Fruit fly (Drosophila melanogaster): Measurements from ENCODE around the gene CG34451.

Gene CG34451

DNA sequence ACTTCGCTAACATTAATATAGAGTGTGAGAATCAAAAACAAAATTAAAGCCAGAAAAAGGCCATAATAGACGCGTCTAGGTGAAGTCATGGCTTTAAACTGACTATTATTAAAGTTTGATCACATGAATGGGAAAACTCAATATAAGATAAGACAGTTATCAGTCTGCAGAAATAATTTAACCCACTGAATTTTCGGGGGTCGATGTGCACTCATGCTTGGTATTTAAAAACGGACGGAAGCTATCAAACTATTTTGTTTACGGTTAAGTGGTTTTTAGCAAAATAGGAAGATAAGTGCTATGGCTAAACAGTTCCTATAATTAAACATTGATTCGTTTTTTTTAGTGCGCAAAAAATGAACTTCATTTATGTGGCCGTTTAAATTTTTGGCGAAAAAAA is at the start of gene CG34451:
Gene CG34451, minus strand, starts transcription at position 101 of the 400 bp plus-strand sequence.
- TF ChIP-seq CG8478 (optimal IDR thresholded peaks at IDR 0.05) (no peak), Dll (optimal IDR thresholded peaks at IDR 0.05) (no peak), usp (GFP tag; optimal IDR thresholded peaks at IDR 0.05) (no peak), psq (optimal IDR thresholded peaks at IDR 0.05) (no peak), EcR (GFP tag; optimal IDR thresholded peaks at IDR 0.05) (no peak), pan (optimal IDR thresholded peaks at IDR 0.05) (no peak)

DNA sequence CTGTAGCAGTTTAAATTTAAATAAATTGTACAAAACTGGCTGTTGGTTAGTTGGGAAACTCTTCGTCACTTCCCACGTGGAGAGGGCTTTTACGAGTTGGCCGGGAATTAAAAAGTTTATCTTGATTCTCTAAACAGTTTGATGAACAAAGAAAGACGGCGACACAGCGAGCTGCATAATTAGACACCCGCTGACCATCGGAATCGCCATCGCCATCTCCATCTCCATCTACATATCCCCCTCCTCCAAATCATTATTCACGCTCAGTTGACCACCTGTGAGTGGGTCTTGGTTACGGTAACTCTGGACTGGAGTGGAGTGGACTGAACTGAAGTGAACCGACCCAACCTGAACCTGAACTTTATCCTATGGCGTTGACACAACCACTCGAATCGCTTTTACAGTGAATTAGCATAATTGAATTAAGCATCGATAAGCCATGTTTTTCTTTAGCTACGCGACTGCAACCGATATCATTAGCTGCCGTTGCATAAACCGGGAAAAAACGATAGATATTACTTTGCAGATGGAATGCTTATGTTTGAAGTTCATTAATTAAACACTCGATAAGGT is 48.9 kb upstream of the CG34451 start:
- TF ChIP-seq CG8478 (optimal IDR thresholded peaks at IDR 0.05), result no peak
- no peak for TF ChIP-seq psq (optimal IDR thresholded peaks at IDR 0.05)
- TF ChIP-seq pan (optimal IDR thresholded peaks at IDR 0.05), result no peak
- no peak for TF ChIP-seq EcR (GFP tag; optimal IDR thresholded peaks at IDR 0.05)

DNA sequence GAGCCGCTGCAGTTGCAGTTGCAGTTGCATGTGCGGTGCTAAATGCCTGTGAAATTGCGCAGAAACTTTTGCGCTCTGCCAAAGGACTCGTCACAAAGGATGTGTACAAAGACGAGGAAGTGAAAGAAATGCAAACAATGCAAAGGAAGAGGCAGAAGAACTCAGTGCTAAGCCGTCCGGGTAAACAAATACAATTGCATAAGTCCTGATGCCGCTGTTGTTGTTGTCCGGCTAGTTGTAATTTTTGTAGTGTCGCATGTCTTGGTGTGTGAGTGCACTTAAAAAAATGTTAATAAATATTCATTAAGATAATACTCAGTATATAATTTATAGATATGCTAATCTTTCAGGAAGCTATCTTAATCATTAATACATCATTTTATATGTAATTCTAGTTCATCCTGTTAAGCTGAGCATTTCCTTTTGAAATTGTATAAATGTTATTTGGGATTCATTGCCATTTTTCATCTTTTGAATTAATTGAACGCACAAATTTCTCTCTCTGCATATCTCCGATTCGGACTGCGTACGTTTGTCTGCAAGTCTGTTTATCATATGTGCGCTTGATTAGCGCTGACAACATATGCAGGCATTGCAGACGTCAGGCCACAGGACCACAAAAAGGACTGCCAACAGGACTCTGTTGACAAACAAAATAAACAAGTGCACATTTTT is 40.1 kb upstream of the CG34451 start:
- TF ChIP-seq Dll (optimal IDR thresholded peaks at IDR 0.05), result no peak
- TF ChIP-seq EcR (GFP tag; optimal IDR thresholded peaks at IDR 0.05), result no peak
- no peak for TF ChIP-seq CG8478 (optimal IDR thresholded peaks at IDR 0.05)
- no peak for TF ChIP-seq pan (optimal IDR thresholded peaks at IDR 0.05)
- TF ChIP-seq psq (optimal IDR thresholded peaks at IDR 0.05), result no peak
- TF ChIP-seq usp (GFP tag; optimal IDR thresholded peaks at IDR 0.05), result no peak

DNA sequence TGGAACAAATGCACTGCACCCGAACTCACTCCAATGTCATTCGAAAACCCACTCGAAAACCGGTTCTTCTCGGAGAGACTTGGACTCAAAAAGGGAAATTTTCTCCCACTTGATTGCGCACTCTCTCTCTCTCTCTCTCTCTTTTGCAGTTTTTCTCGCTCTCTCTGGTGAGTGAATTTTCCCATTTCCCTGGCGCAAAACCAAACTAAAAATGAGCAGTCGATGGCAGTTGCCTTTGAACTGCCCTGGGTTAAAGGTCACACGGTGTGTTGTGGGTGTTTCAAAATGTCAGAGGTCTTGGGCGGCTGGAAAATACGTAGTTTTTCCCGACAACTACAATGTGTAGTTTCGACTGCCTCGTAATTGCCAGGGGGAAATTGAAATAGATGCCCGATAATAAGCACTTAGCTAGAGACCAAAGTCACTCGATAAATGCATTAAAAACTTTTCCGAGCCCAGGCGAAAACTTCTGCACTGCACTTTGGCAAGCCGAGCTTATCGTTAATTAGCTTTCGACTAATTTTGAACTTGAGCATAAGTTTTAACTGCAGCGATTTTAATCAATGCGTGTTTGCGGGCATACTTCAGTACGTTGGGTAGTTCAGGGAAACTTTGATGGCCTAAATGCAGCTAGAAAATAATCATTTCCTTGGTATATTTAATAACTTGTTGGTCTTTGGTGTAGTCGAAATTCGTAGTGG is 37.6 kb upstream of the CG34451 start:
- TF ChIP-seq Dll (optimal IDR thresholded peaks at IDR 0.05) (peak; percentile 58), psq (optimal IDR thresholded peaks at IDR 0.05) (no peak)

DNA sequence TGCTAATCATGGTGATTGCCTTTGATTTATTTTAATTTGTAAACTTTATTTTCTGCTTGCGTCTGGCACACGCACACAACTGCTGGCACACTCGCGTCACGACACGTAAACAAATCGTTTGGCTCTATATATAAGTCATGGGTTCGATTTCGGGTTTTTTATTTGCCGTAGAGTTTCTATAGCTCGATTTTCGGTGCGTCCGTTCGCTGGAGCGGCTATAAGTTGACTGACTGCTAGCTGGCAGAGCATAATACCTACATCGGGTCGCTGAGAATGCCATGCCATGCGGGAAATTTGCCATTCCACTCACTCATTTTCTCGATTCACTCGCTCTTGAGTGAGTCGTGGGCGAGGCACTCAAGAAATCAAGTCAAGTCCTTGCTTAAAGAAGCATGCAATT is 36.3 kb upstream of the CG34451 start, which contains the start of gene comm:
Gene comm, minus strand, starts transcription at position 236 of the 400 bp plus-strand sequence.
- TF ChIP-seq pan (optimal IDR thresholded peaks at IDR 0.05) (no peak), Dll (optimal IDR thresholded peaks at IDR 0.05) (no peak), CG8478 (optimal IDR thresholded peaks at IDR 0.05) (no peak), usp (GFP tag; optimal IDR thresholded peaks at IDR 0.05) (no peak), EcR (GFP tag; optimal IDR thresholded peaks at IDR 0.05) (no peak), psq (optimal IDR thresholded peaks at IDR 0.05) (no peak)

DNA sequence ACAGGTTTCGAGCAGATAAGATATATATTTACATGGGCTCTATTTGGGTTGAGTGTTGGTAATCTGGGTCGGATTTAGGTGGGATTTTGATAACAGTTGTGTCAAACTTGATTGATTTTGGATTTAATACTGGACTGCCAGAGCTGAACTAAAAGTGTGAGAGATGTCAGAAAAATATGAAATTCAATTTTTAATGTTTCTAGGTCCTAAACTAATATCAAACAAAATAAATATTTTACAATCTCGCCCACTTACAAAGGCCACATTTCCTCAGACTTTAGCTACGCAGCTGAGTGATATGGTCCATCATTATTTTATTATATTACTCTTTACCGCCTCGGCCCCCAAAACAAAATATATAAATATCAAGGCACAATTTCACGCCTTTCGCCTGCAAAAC is 34.9 kb upstream of the CG34451 start:
- TF ChIP-seq EcR (GFP tag; optimal IDR thresholded peaks at IDR 0.05) (no peak), CG8478 (optimal IDR thresholded peaks at IDR 0.05) (no peak), Dll (optimal IDR thresholded peaks at IDR 0.05) (no peak), pan (optimal IDR thresholded peaks at IDR 0.05) (no peak), psq (optimal IDR thresholded peaks at IDR 0.05) (no peak), usp (GFP tag; optimal IDR thresholded peaks at IDR 0.05) (no peak)

DNA sequence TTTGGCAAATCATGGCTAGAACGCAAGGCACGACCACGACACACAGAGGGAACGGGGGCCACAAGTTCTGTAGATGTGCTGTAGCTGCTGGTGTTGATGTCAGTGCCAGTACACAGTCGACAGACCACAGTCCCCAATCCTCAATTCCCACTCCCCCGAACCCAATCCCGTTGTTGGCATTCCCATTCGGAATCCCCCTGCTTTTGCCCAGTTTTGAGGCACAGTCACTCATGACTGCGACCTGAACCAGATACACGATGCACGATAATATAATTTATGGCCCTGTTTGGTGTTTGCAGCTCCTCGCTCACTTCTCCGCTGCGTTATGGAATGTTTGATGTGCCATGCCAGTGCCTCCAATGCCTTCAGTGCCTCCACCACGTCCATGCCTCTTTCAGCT is 29.0 kb upstream of the CG34451 start:
- no peak for TF ChIP-seq usp (GFP tag; optimal IDR thresholded peaks at IDR 0.05)

DNA sequence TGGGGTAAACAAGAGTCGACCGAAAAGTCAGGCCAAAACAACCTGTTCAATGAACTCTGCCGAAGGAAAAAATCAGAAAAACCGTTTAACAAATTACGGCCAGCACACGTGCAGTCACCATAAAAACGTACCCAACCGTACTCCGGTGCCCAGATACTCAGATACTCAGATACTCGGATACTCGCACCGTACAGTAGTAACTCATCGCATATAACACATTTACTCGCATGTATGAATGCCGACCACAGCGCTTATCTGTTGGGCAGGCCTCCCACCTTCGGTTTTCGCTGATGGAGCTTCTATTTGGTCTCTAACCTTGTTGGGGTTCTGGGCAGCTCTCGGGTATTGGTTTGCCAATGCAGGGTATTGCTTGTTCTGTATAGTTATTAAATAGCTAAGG is 28.4 kb upstream of the CG34451 start:
- TF ChIP-seq pan (optimal IDR thresholded peaks at IDR 0.05), result no peak
- TF ChIP-seq CG8478 (optimal IDR thresholded peaks at IDR 0.05), result no peak
- no peak for TF ChIP-seq usp (GFP tag; optimal IDR thresholded peaks at IDR 0.05)
- TF ChIP-seq psq (optimal IDR thresholded peaks at IDR 0.05), result no peak
- no peak for TF ChIP-seq Dll (optimal IDR thresholded peaks at IDR 0.05)
- TF ChIP-seq EcR (GFP tag; optimal IDR thresholded peaks at IDR 0.05), result no peak

DNA sequence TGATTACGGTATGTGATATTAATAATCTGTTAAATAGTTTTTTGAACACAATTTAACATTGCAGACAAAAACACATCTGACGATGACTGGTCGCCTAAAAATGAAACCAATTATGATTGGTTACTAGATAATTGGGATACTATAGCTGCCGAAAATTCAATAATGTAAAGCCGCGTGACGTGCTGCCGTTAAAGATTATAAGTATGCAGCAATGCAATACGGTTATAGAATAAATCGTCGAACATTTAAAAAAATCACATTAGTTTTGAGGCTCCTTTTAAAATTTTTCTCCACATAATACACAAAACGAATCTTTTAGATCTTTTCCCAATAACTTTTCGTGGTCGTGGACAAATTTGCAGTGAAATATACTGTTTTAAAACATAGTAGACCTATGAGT is 25.7 kb upstream of the CG34451 start, which contains the start of gene CG42570:
Gene CG42570, plus strand, starts transcription at position 301 of the 400 bp plus-strand sequence.
- TF ChIP-seq pan (optimal IDR thresholded peaks at IDR 0.05) (no peak), EcR (GFP tag; optimal IDR thresholded peaks at IDR 0.05) (no peak), usp (GFP tag; optimal IDR thresholded peaks at IDR 0.05) (no peak), Dll (optimal IDR thresholded peaks at IDR 0.05) (no peak), CG8478 (optimal IDR thresholded peaks at IDR 0.05) (no peak), psq (optimal IDR thresholded peaks at IDR 0.05) (no peak)

DNA sequence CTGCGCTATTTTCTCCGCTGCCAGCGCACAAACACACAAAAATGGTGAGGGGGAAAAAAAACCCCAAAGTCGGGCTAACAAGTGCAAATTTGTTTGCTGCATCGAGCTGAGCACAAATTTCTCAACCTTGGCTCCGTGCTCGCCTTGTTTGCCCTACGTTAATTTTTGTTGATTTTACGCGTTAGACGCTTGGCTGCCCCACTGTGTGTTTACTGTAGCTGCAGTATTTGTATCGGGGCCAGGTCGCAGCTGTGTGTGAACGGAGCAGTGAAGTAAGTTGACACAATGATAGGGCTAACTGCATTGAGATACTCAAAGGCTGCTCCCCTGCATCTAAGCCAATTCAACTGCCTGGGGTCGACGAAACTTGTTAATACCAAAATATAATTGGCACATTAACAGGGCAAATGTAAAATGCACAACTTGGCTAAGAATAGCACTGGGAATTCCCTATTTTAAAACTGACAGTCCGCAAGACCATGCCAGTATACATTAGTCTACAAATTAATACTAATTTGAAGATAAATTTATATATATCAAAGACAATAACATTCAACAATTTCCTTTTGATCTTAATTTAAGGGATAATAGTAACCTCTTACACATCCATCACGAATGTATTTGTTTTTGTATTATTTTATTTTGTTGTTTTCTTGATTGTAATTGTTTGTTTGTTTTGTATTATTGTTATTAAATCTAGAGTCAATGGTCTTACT is 24.1 kb upstream of the CG34451 start, which contains the start of gene CG42571:
Gene CG42571, plus strand, starts transcription at position 666 of the 716 bp plus-strand sequence.
- no peak for TF ChIP-seq usp (GFP tag; optimal IDR thresholded peaks at IDR 0.05)

DNA sequence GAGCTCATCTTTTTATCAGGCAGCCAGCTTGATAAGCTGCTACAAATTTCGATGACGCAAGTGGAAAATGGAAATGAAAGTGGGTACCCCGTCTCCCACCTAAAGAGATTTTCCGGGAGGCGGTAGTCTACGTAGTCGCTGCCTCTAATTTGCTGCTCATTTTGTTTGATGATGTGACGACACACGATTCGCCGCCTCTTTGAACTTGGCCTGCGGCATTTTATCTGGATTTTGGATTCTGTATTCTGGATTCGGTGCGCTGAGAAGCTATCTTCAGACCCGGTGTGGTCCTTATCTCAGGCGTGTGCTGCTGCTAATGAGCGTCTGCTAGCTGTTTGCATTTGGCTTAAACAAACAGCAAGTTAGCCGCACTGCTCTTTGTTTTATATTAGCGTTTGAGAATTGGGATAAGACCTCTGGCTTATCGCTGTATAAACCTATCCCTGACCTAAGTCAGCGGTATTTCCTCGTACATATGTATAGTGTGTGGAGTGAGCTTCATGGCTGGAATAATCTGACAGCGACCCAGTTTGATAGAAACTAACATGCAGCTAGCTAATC is 22.1 kb upstream of the CG34451 start:
- TF ChIP-seq CG8478 (optimal IDR thresholded peaks at IDR 0.05) (no peak), usp (GFP tag; optimal IDR thresholded peaks at IDR 0.05) (no peak), EcR (GFP tag; optimal IDR thresholded peaks at IDR 0.05) (no peak), psq (optimal IDR thresholded peaks at IDR 0.05) (no peak), pan (optimal IDR thresholded peaks at IDR 0.05) (no peak), Dll (optimal IDR thresholded peaks at IDR 0.05) (no peak)

DNA sequence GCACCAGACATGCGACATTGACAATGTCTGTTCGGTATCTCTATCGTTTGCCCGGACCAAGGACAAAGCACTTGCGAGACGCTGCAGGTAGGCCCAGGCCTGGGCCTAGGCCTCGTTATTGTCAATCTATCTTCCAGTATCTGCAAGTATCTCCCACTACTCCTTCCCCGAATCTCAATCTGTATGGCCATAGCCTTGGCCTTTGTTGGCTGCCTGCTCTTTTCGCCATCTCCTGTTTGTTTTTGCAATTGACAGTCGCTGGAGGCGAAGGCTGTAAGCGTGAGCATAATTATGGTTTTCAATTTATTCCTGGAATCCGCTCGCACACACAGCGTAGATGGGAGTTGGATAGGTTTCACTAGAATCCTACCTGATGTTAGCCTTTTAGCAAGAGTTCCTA is 20.2 kb upstream of the CG34451 start:
- TF ChIP-seq pan (optimal IDR thresholded peaks at IDR 0.05) (no peak), psq (optimal IDR thresholded peaks at IDR 0.05) (no peak), usp (GFP tag; optimal IDR thresholded peaks at IDR 0.05) (no peak), EcR (GFP tag; optimal IDR thresholded peaks at IDR 0.05) (no peak), Dll (optimal IDR thresholded peaks at IDR 0.05) (no peak), CG8478 (optimal IDR thresholded peaks at IDR 0.05) (no peak)

Data from whole organism.